Worm (Caenorhabditis elegans): Measurements from ENCODE around the gene mks-2.

Gene mks-2

ce11 chrII:6168714-6169113 is 50.5 kb downstream of the mks-2 start:
- TF ChIP-seq nhr-76 (tag; optimal IDR thresholded peaks at IDR 0.05) (no peak), isw-1 (GFP tag; IDR thresholded peaks at IDR 0.05) (no peak), sup-37 (GFP tag; optimal IDR thresholded peaks at IDR 0.05) (no peak), nhr-85 (tag) (no peak), hlh-4 (tag; optimal IDR thresholded peaks at IDR 0.05) (no peak), efl-3 (GFP tag; optimal IDR thresholded peaks at IDR 0.05) (no peak), unc-86 (tag; optimal IDR thresholded peaks at IDR 0.05) (no peak), dpl-1 (GFP tag; optimal IDR thresholded peaks at IDR 0.05) (no peak), nhr-77 (tag; optimal IDR thresholded peaks at IDR 0.05) (no peak), ceh-88 (GFP tag; IDR thresholded peaks at IDR 0.05) (no peak), alr-1 (tag; optimal IDR thresholded peaks at IDR 0.05; ENCODE audit: borderline replicate concordance) (no peak), C16A3.4 (tag; optimal IDR thresholded peaks at IDR 0.05) (no peak), pax-3 (tag; optimal IDR thresholded peaks at IDR 0.05) (no peak), lin-13 (GFP tag; optimal IDR thresholded peaks at IDR 0.05) (no peak), nhr-28 (tag; optimal IDR thresholded peaks at IDR 0.05) (no peak)
